Worm (Caenorhabditis elegans) whole organism, L3 larva: ENCODE results near the gene C18A11.4.

ENCODE experiments used
- R02D3.7 ChIP-seq: fragments of 150-350 bp; optimal IDR thresholded peaks from 2 replicates; lab custom pipeline; 2014; ENCODE audit warnings: missing biosample characterization, missing genetic modification characterization
- ZK546.5 ChIP-seq: sonication (generic microtip); optimal IDR thresholded peaks from 2 replicates; lab custom pipeline; 2017; ENCODE audit warnings: missing biosample characterization, missing genetic modification characterization
- aly-2 ChIP-seq: fragments of 150-350 bp; optimal IDR thresholded peaks from 2 replicates; lab custom pipeline; 2014; ENCODE audit warnings: missing biosample characterization, missing genetic modification characterization
- ama-1 ChIP-seq: fragments of 150-350 bp; optimal IDR thresholded peaks from 2 replicates; lab custom pipeline; 2018
- ceh-28 ChIP-seq: fragments of 150-350 bp; optimal IDR thresholded peaks from 2 replicates; lab custom pipeline; 2014; ENCODE audit warnings: missing biosample characterization, missing genetic modification reagents, missing genetic modification characterization
- ceh-9 ChIP-seq: sonication (generic microtip); optimal IDR thresholded peaks from 2 replicates; lab custom pipeline; 2018; ENCODE audit warnings: missing biosample characterization, missing genetic modification characterization
- daf-12 ChIP-seq: fragments of 150-350 bp; optimal IDR thresholded peaks from 2 replicates; lab custom pipeline; 2014; ENCODE audit warnings: missing biosample characterization, missing genetic modification reagents, missing genetic modification characterization
- egl-27 ChIP-seq: sonication (generic microtip); optimal IDR thresholded peaks from 4 replicates; lab custom pipeline; 2017; ENCODE audit warnings: missing biosample characterization, missing genetic modification reagents, missing genetic modification characterization
- egl-5 ChIP-seq: fragments of 150-350 bp; optimal IDR thresholded peaks from 2 replicates; lab custom pipeline; 2017; ENCODE audit warnings: missing biosample characterization, missing genetic modification reagents, missing genetic modification characterization, inconsistent platforms
- elt-2 ChIP-seq: sonication (generic microtip); optimal IDR thresholded peaks from 2 replicates; lab custom pipeline; 2016; ENCODE audit warnings: missing genetic modification reagents, mild to moderate bottlenecking, missing genetic modification characterization, missing compliant biosample characterization
- fkh-10 ChIP-seq: sonication (generic microtip); optimal IDR thresholded peaks from 2 replicates; lab custom pipeline; 2017; ENCODE audit warnings: missing biosample characterization, missing genetic modification reagents, missing genetic modification characterization
- fkh-2 ChIP-seq: fragments of 150-350 bp; optimal IDR thresholded peaks from 2 replicates; lab custom pipeline; 2014; ENCODE audit warnings: missing biosample characterization, missing genetic modification reagents, missing genetic modification characterization
- fos-1 ChIP-seq: fragments of 150-350 bp; optimal IDR thresholded peaks from 2 replicates; lab custom pipeline; 2014; ENCODE audit warnings: missing biosample characterization, missing genetic modification characterization
- hmg-11 ChIP-seq: sonication (generic microtip); optimal IDR thresholded peaks from 2 replicates; lab custom pipeline; 2016; ENCODE audit warnings: missing genetic modification characterization, missing compliant biosample characterization
- jun-1 ChIP-seq: fragments of 150-350 bp; optimal IDR thresholded peaks from 2 replicates; lab custom pipeline; 2014; ENCODE audit warnings: missing biosample characterization, missing genetic modification reagents, missing genetic modification characterization
- lin-39 ChIP-seq: fragments of 150-350 bp; optimal IDR thresholded peaks from 2 replicates; lab custom pipeline; 2018; ENCODE audit warnings: missing biosample characterization, missing genetic modification reagents, missing genetic modification characterization
- mdl-1 ChIP-seq: fragments of 150-350 bp; optimal IDR thresholded peaks from 2 replicates; lab custom pipeline; 2014; ENCODE audit warnings: missing biosample characterization, missing genetic modification characterization
- mml-1 ChIP-seq: fragments of 150-350 bp; sonication (generic microtip); optimal IDR thresholded peaks from 3 replicates; lab custom pipeline; 2014; ENCODE audit warnings: missing biosample characterization, missing genetic modification characterization
- nhr-11 ChIP-seq: fragments of 150-350 bp; optimal IDR thresholded peaks from 2 replicates; lab custom pipeline; 2014; ENCODE audit warnings: missing biosample characterization, missing genetic modification characterization
- nhr-12 ChIP-seq: fragments of 150-350 bp; optimal IDR thresholded peaks from 2 replicates; lab custom pipeline; 2014; ENCODE audit warnings: missing biosample characterization, missing genetic modification characterization
- nhr-23 ChIP-seq: fragments of 150-350 bp; optimal IDR thresholded peaks from 2 replicates; lab custom pipeline; 2014; ENCODE audit warnings: missing biosample characterization, missing genetic modification reagents, missing genetic modification characterization
- nhr-237 ChIP-seq: fragments of 150-350 bp; optimal IDR thresholded peaks from 2 replicates; lab custom pipeline; 2014; ENCODE audit warnings: missing biosample characterization, missing genetic modification characterization
- nhr-25 ChIP-seq: sonication (generic microtip); optimal IDR thresholded peaks from 2 replicates; lab custom pipeline; 2017; ENCODE audit warnings: missing biosample characterization, missing genetic modification characterization
- nhr-28 ChIP-seq: fragments of 150-350 bp; optimal IDR thresholded peaks from 2 replicates; lab custom pipeline; 2014; ENCODE audit warnings: missing biosample characterization, missing genetic modification characterization
- nhr-43 ChIP-seq: sonication (generic microtip); optimal IDR thresholded peaks from 2 replicates; lab custom pipeline; 2016; ENCODE audit warnings: mild to moderate bottlenecking, missing genetic modification characterization, missing compliant biosample characterization; ENCODE audit not compliant: poor library complexity, severe bottlenecking
- nhr-77 ChIP-seq: fragments of 150-350 bp; optimal IDR thresholded peaks from 2 replicates; lab custom pipeline; 2014; ENCODE audit warnings: missing biosample characterization, missing genetic modification characterization
- pha-4 ChIP-seq: fragments of 150-350 bp; optimal IDR thresholded peaks from 2 replicates; lab custom pipeline; 2014; ENCODE audit warnings: missing biosample characterization, missing genetic modification reagents, missing genetic modification characterization
- pqm-1 ChIP-seq: fragments of 150-350 bp; optimal IDR thresholded peaks from 2 replicates; lab custom pipeline; 2017; ENCODE audit warnings: missing biosample characterization, missing genetic modification characterization, inconsistent platforms
- sea-2 ChIP-seq: fragments of 150-350 bp; sonication (generic microtip); optimal IDR thresholded peaks from 4 replicates; lab custom pipeline; 2014; ENCODE audit warnings: missing biosample characterization, missing genetic modification reagents, missing genetic modification characterization
- snpc-4 ChIP-seq: fragments of 150-350 bp; optimal IDR thresholded peaks from 2 replicates; lab custom pipeline; 2014; ENCODE audit warnings: missing biosample characterization, missing genetic modification characterization
- tbx-2 ChIP-seq: sonication (generic microtip); optimal IDR thresholded peaks from 2 replicates; lab custom pipeline; 2016; ENCODE audit warnings: mild to moderate bottlenecking, missing genetic modification characterization, missing compliant biosample characterization
- unc-62 ChIP-seq: fragments of 150-350 bp; sonication (generic microtip); optimal IDR thresholded peaks from 4 replicates; lab custom pipeline; 2014; ENCODE audit warnings: missing biosample characterization, missing genetic modification reagents, missing genetic modification characterization
- zag-1 ChIP-seq: fragments of 150-350 bp; optimal IDR thresholded peaks from 2 replicates; lab custom pipeline; 2014; ENCODE audit warnings: missing biosample characterization, missing genetic modification characterization
- ztf-11 ChIP-seq: fragments of 150-350 bp; optimal IDR thresholded peaks from 2 replicates; lab custom pipeline; 2014; ENCODE audit warnings: missing biosample characterization, missing genetic modification characterization

C18A11.4 gene

ce11 chrX:8084669-8085068 lies 39.4 kb downstream of the C18A11.4 start:
- TF ChIP-seq R02D3.7 (tag; lab: Kevin White, UChicago) (no peak), fkh-2 (tag; lab: Kevin White, UChicago) (no peak), aly-2 (tag; lab: Kevin White, UChicago) (no peak), nhr-12 (tag; lab: Kevin White, UChicago) (no peak), pha-4 (tag; lab: Kevin White, UChicago) (no peak), unc-62 (GFP tag; lab: Kevin White, UChicago) (no peak), mdl-1 (no peak), daf-12 (no peak), nhr-23 (tag; lab: Kevin White, UChicago) (no peak)

- TF ChIP-seq nhr-12 (tag; lab: Kevin White, UChicago) (no peak), sea-2 (GFP tag; lab: Kevin White, UChicago) (no peak), egl-27 (tag; lab: Kevin White, UChicago) (no peak), daf-12 (no peak), nhr-43 (no peak), ZK546.5 (tag; lab: Kevin White, UChicago) (no peak), mml-1 (tag; lab: Kevin White, UChicago) (no peak), aly-2 (tag; lab: Kevin White, UChicago) (no peak), ztf-11 (no peak), nhr-11 (tag; lab: Kevin White, UChicago) (no peak), fkh-10 (GFP tag; lab: Kevin White, UChicago) (no peak), ama-1 (no peak), zag-1 (tag; lab: Kevin White, UChicago) (no peak), fkh-2 (tag; lab: Kevin White, UChicago) (no peak), snpc-4 (tag; lab: Kevin White, UChicago) (no peak), R02D3.7 (tag; lab: Kevin White, UChicago) (no peak)
These were observed 41.1 kb downstream of the C18A11.4 start, which contains the start of gene dao-3 for ce11 chrX:8086450-8086724. TSS of gene dao-3 (minus strand) at chrX:8086550.

ce11 chrX:8086725-8087641 lies 41.7 kb downstream of the C18A11.4 start:
- TF ChIP-seq ceh-9 (no peak), mdl-1 (no peak), zag-1 (tag; lab: Kevin White, UChicago) (no peak), lin-39 (tag; lab: Kevin White, UChicago) (no peak), pha-4 (tag; lab: Kevin White, UChicago) (no peak), fos-1 (tag; lab: Kevin White, UChicago) (peak; percentile 3), nhr-28 (tag; lab: Kevin White, UChicago) (no peak), nhr-12 (tag; lab: Kevin White, UChicago) (no peak), nhr-77 (tag; lab: Kevin White, UChicago) (no peak), fkh-2 (tag; lab: Kevin White, UChicago) (no peak), ceh-28 (tag; lab: Kevin White, UChicago) (peak; percentile 63), R02D3.7 (tag; lab: Kevin White, UChicago) (no peak)

ce11 chrX:8088474-8088873 lies 43.2 kb downstream of the C18A11.4 start, which contains the start of gene vem-1:
TSS of gene vem-1 (minus strand) at chrX:8088574.
- TF ChIP-seq tbx-2 (tag; lab: Kevin White, UChicago) (no peak), fkh-10 (GFP tag; lab: Kevin White, UChicago) (no peak), egl-5 (no peak)

- TF ChIP-seq hmg-11 (tag; lab: Kevin White, UChicago) (peak; percentile 7), pqm-1 (tag; lab: Kevin White, UChicago) (peak; percentile 63), jun-1 (tag; lab: Kevin White, UChicago) (peak; percentile 11), pha-4 (tag; lab: Kevin White, UChicago) (peak; percentile 47), nhr-43 (peak; percentile 52), nhr-25 (tag; lab: Kevin White, UChicago) (peak; percentile 73), egl-27 (tag; lab: Kevin White, UChicago) (no peak), elt-2 (tag; lab: Kevin White, UChicago) (peak; percentile 82), nhr-237 (no peak), ama-1 (no peak)
These were observed 44.1 kb downstream of the C18A11.4 start for ce11 chrX:8089266-8089909.
